Worm (Caenorhabditis elegans) whole organism, late embryonic: Measurements from ENCODE around the gene C53A5.17.

Source experiments
- dmd-4 ChIP-seq: sonication (generic microtip); optimal IDR thresholded peaks from 2 replicates; lab custom pipeline; 2016; ENCODE audit warnings: borderline replicate concordance, missing genetic modification characterization, missing compliant biosample characterization
- sdc-2 ChIP-seq: sonication (generic microtip); optimal IDR thresholded peaks from 2 replicates; lab custom pipeline; 2016; ENCODE audit warnings: missing genotype, missing genetic modification characterization, missing compliant biosample characterization

DNA sequence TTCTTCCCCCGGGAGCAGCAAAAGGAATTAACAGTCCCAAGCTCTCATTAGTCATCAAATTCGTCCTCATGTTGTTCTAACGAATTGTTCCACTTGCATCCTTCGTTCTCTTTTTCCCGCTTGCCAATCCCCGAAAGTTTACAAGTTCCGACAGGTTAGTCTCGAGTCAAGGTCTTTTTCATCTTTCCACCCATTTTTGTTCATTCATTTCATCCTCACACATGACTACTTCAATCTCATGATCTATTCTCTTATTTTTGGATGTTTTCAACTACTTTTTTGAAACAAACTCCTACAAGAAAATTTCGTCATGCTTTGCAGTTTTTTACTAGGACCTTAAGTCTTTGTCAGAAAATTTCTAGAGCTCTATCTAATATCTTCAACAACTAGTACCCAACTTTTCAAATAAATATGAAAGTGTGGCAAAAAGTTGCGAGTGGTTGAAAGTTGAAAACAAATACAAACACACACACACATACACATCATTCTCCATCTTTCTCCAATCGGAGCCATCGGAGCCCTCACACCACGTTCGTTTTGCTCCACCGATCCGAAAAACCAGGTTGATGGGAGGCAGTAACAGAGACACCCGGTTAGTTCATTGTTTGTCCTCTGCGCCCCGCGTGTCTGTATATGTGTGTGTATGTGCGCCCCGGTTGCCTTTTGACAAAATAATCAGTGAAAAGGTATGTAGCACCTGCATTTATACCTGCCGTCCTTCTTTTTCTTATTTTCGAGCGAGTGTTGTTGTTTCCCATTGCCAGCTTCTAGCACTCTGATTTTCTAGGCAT lies 21.6 kb downstream of the C53A5.17 start:
- TF ChIP-seq dmd-4 (tag; lab: Kevin White, UChicago): no peak
- no peak for TF ChIP-seq sdc-2 (tag; lab: Kevin White, UChicago)
